Worm (Caenorhabditis elegans) whole organism, L2 larva: ENCODE results near the gene elt-3.

Experiments
- F13H6.1 ChIP-seq: sonication (generic microtip); optimal IDR thresholded peaks from 2 replicates; lab custom pipeline; 2016; ENCODE audit warnings: missing genetic modification characterization, missing compliant biosample characterization
- ama-1 ChIP-seq: fragments of 150-350 bp; optimal IDR thresholded peaks from 2 replicates; lab custom pipeline; 2018; ENCODE audit warnings: inconsistent platforms
- ceh-16 ChIP-seq: fragments of 150-350 bp; optimal IDR thresholded peaks from 2 replicates; lab custom pipeline; 2014; ENCODE audit warnings: missing biosample characterization, missing genetic modification characterization
- egl-27 ChIP-seq: sonication (generic microtip); optimal IDR thresholded peaks from 3 replicates; lab custom pipeline; 2017; ENCODE audit warnings: missing biosample characterization, missing genetic modification reagents, missing genetic modification characterization
- elt-3 ChIP-seq: sonication (generic microtip); optimal IDR thresholded peaks from 2 replicates; lab custom pipeline; 2017; ENCODE audit warnings: missing biosample characterization, missing genetic modification characterization
- lin-11 ChIP-seq: fragments of 150-350 bp; sonication (generic microtip); optimal IDR thresholded peaks from 2 replicates; lab custom pipeline; 2014; ENCODE audit warnings: missing biosample characterization, missing genetic modification characterization, inconsistent platforms, mixed read lengths
- lin-39 ChIP-seq: fragments of 150-350 bp; optimal IDR thresholded peaks from 2 replicates; lab custom pipeline; 2014; ENCODE audit warnings: missing biosample characterization, missing genetic modification reagents, missing genetic modification characterization
- mdl-1 ChIP-seq, 2 experiments: fragments of 150-350 bp in 1 of 2; sonication (generic microtip) in 1 of 2; optimal IDR thresholded peaks; 2 replicates each; lab custom pipeline; 2017; ENCODE audit warnings: missing biosample characterization in 2 of 2, missing genetic modification characterization in 2 of 2
- nhr-11 ChIP-seq: fragments of 150-350 bp; optimal IDR thresholded peaks from 2 replicates; lab custom pipeline; 2014; ENCODE audit warnings: missing biosample characterization, missing genetic modification characterization
- nhr-12 ChIP-seq: fragments of 150-350 bp; optimal IDR thresholded peaks from 2 replicates; lab custom pipeline; 2014; ENCODE audit warnings: missing biosample characterization, missing genetic modification characterization
- nhr-129 ChIP-seq: fragments of 150-350 bp; optimal IDR thresholded peaks from 2 replicates; lab custom pipeline; 2014; ENCODE audit warnings: missing biosample characterization, missing genetic modification characterization
- unc-39 ChIP-seq: fragments of 150-350 bp; optimal IDR thresholded peaks from 2 replicates; lab custom pipeline; 2014; ENCODE audit warnings: missing biosample characterization, missing genetic modification characterization
- zag-1 ChIP-seq: fragments of 150-350 bp; optimal IDR thresholded peaks from 2 replicates; lab custom pipeline; 2014; ENCODE audit warnings: missing biosample characterization, missing genetic modification characterization

- no peak for TF ChIP-seq lin-11
- no peak for TF ChIP-seq lin-39 (tag; lab: Kevin White, UChicago)
- TF ChIP-seq elt-3 (tag; lab: Kevin White, UChicago), result no peak
- TF ChIP-seq egl-27, result no peak
- no peak for TF ChIP-seq mdl-1 (tag; optimal IDR thresholded peaks at IDR 0.05; lab: Kevin White, UChicago)
- TF ChIP-seq F13H6.1, result no peak
- no peak for TF ChIP-seq zag-1 (tag; lab: Kevin White, UChicago)
- TF ChIP-seq nhr-12 (tag; lab: Kevin White, UChicago), result no peak
- no peak for TF ChIP-seq ceh-16 (tag; lab: Kevin White, UChicago)
- TF ChIP-seq nhr-11 (tag; lab: Kevin White, UChicago), result no peak
- TF ChIP-seq nhr-129 (tag; lab: Kevin White, UChicago), result no peak
- TF ChIP-seq unc-39, result no peak
- TF ChIP-seq ama-1 (lab: Kevin White, UChicago), result no peak
These were observed 4.7 kb downstream of the elt-3 start for ce11 chrX:13939388-13939787.
